Fruit fly (Drosophila melanogaster) ovary, adult (tissue): ENCODE measurements around the gene CG13085.

ENCODE experiments used
- CG17801 ChIP-seq: fragments of 200-800 bp; optimal IDR thresholded peaks from 2 replicates; lab custom pipeline; 2019; ENCODE audit warnings: missing biosample characterization, mild to moderate bottlenecking, missing genetic modification characterization, moderate library complexity; ENCODE audit not compliant: partially characterized antibody

CG13085 gene

dm6 chr2L:19425105-19425504 lies 1.3 kb downstream of the CG13085 start:
- TF ChIP-seq CG17801 (GFP tag; lab: Kevin White, UChicago) = peak; percentile 14

dm6 chr2L:19425765-19426329 lies 2.0 kb downstream of the CG13085 start:
- TF ChIP-seq CG17801 (GFP tag; lab: Kevin White, UChicago) = peak; percentile 22

dm6 chr2L:19426330-19426781 lies 2.5 kb downstream of the CG13085 start, which contains the start of gene Pax:
TSS of gene Pax (minus strand) at chr2L:19426596.
- peak; percentile 6 for TF ChIP-seq CG17801 (GFP tag; lab: Kevin White, UChicago)

- TF ChIP-seq CG17801 (GFP tag; lab: Kevin White, UChicago) = no peak
These were observed 5.9 kb downstream of the CG13085 start for dm6 chr2L:19429731-19430130.

- TF ChIP-seq CG17801 (GFP tag; lab: Kevin White, UChicago) = no peak
These were observed 6.5 kb downstream of the CG13085 start, which contains the start of gene RtcB for dm6 chr2L:19430343-19430742. TSS of gene RtcB (plus strand) at chr2L:19430643.

- peak; percentile 65 for TF ChIP-seq CG17801 (GFP tag; lab: Kevin White, UChicago)
These were observed 8.7 kb downstream of the CG13085 start, which contains the start of gene Rab9 for dm6 chr2L:19432424-19433015. TSS of gene Rab9 (plus strand) at chr2L:19432574.

dm6 chr2L:19433292-19433691 lies 9.4 kb downstream of the CG13085 start:
- peak; percentile 25 for TF ChIP-seq CG17801 (GFP tag; lab: Kevin White, UChicago)

- peak; percentile 12 for TF ChIP-seq CG17801 (GFP tag; lab: Kevin White, UChicago)
These were observed 10.4 kb downstream of the CG13085 start for dm6 chr2L:19434260-19434659.

- no peak for TF ChIP-seq CG17801 (GFP tag; lab: Kevin White, UChicago)
These were observed 15.1 kb downstream of the CG13085 start for dm6 chr2L:19438685-19439597.

dm6 chr2L:19439598-19440230 lies 15.9 kb downstream of the CG13085 start:
- no peak for TF ChIP-seq CG17801 (GFP tag; lab: Kevin White, UChicago)

- no peak for TF ChIP-seq CG17801 (GFP tag; lab: Kevin White, UChicago)
These were observed 16.4 kb downstream of the CG13085 start for dm6 chr2L:19440285-19440684.

dm6 chr2L:19440732-19441131 lies 16.9 kb downstream of the CG13085 start:
- no peak for TF ChIP-seq CG17801 (GFP tag; lab: Kevin White, UChicago)

- no peak for TF ChIP-seq CG17801 (GFP tag; lab: Kevin White, UChicago)
These were observed 17.5 kb downstream of the CG13085 start for dm6 chr2L:19441339-19441738.

dm6 chr2L:19441791-19442190 lies 17.9 kb downstream of the CG13085 start, which contains the start of gene RanGAP:
TSS of gene RanGAP (plus strand) at chr2L:19441959.
- no peak for TF ChIP-seq CG17801 (GFP tag; lab: Kevin White, UChicago)

dm6 chr2L:19442627-19443026 lies 18.8 kb downstream of the CG13085 start, which contains the start of gene CG10237:
TSS of gene CG10237 (minus strand) at chr2L:19442727.
- no peak for TF ChIP-seq CG17801 (GFP tag; lab: Kevin White, UChicago)
